Fruit fly (Drosophila melanogaster) whole organism, wandering third instar larva: ENCODE measurements around the gene Ptp61F.
A peak's percentile ranks its signal among the peaks of the same experiment; 100 is the strongest.

Experiments used
- Abd-B ChIP-seq: fragments of >200 bp; optimal IDR thresholded peaks from 2 replicates; lab custom pipeline; 2017; ENCODE audit warnings: missing biosample characterization, missing genetic modification characterization
- CG32264 ChIP-seq: fragments of 200-800 bp; sonication (Bioruptor generic); optimal IDR thresholded peaks from 2 replicates; lab custom pipeline; 2016; ENCODE audit warnings: missing biosample characterization, missing genetic modification characterization
- CG9705 ChIP-seq: fragments of 200-800 bp; sonication (Bioruptor generic); optimal IDR thresholded peaks from 2 replicates; lab custom pipeline; 2018; ENCODE audit warnings: missing biosample characterization, mild to moderate bottlenecking, missing genetic modification characterization
- CrebA ChIP-seq: fragments of 200-800 bp; sonication (Bioruptor generic); optimal IDR thresholded peaks from 2 replicates; lab custom pipeline; 2016; ENCODE audit warnings: missing biosample characterization, mild to moderate bottlenecking, missing genetic modification characterization, borderline replicate concordance
- Dfd ChIP-seq: fragments of >200 bp; optimal IDR thresholded peaks from 2 replicates; lab custom pipeline; 2017; ENCODE audit warnings: missing biosample characterization, missing genetic modification characterization
- GATAd ChIP-seq: sonication (Bioruptor generic); optimal IDR thresholded peaks from 2 replicates; lab custom pipeline; 2016; ENCODE audit warnings: missing biosample characterization, missing genetic modification characterization
- HLH106 ChIP-seq: fragments of 200-800 bp; optimal IDR thresholded peaks from 3 replicates; lab custom pipeline; 2019; ENCODE audit warnings: missing biosample characterization, mild to moderate bottlenecking, missing genetic modification characterization, moderate library complexity
- Hnf4 ChIP-seq: fragments of 200-800 bp; sonication (Bioruptor generic); optimal IDR thresholded peaks from 2 replicates; lab custom pipeline; 2016; ENCODE audit warnings: missing biosample characterization, mild to moderate bottlenecking, missing genetic modification characterization
- Hr83 ChIP-seq: fragments of 200-300 bp; sonication (Bioruptor generic); optimal IDR thresholded peaks from 2 replicates; lab custom pipeline; 2016; ENCODE audit warnings: missing biosample characterization, mild to moderate bottlenecking, missing genetic modification characterization, moderate library complexity; ENCODE audit not compliant: poor library complexity, severe bottlenecking
- Jra ChIP-seq: sonication (Bioruptor generic); optimal IDR thresholded peaks from 2 replicates; lab custom pipeline; 2016; ENCODE audit warnings: missing biosample characterization, missing genetic modification characterization
- Mio ChIP-seq: sonication (Bioruptor generic); optimal IDR thresholded peaks from 2 replicates; lab custom pipeline; 2016; ENCODE audit warnings: missing biosample characterization, missing genetic modification characterization
- N ChIP-seq: fragments of >200 bp; optimal IDR thresholded peaks from 2 replicates; lab custom pipeline; 2018; ENCODE audit warnings: missing biosample characterization, missing external identifiers, missing genetic modification characterization
- OdsH ChIP-seq: fragments of 200-800 bp; sonication (Bioruptor generic); optimal IDR thresholded peaks from 2 replicates; lab custom pipeline; 2016; ENCODE audit warnings: missing biosample characterization, mild to moderate bottlenecking, missing genetic modification characterization
- Rel ChIP-seq, 2 experiments: fragments of 200-800 bp; sonication (Bioruptor generic) in 1 of 2; optimal IDR thresholded peaks; 2 replicates in 1 of 2; 3 replicates in 1 of 2; lab custom pipeline; 2016 to 2019; ENCODE audit warnings: mild to moderate bottlenecking in 2 of 2, missing biosample characterization in 2 of 2, missing genetic modification characterization in 2 of 2, moderate library complexity in 1 of 2
- Sp1 ChIP-seq: fragments of 200-800 bp; sonication (Bioruptor generic); optimal IDR thresholded peaks from 3 replicates; lab custom pipeline; 2019; ENCODE audit warnings: missing biosample characterization, mild to moderate bottlenecking, missing genetic modification characterization, moderate library complexity
- Vsx2 ChIP-seq: fragments of 200-300, 225-300 bp; sonication (Bioruptor generic); optimal IDR thresholded peaks from 2 replicates; lab custom pipeline; 2018; ENCODE audit warnings: missing biosample characterization, missing genetic modification characterization; ENCODE audit not compliant: partially characterized antibody
- br ChIP-seq: fragments of 200-800 bp; sonication (Bioruptor generic); optimal IDR thresholded peaks from 2 replicates; lab custom pipeline; 2016; ENCODE audit warnings: missing biosample characterization, missing genetic modification characterization
- dl ChIP-seq, 2 experiments: fragments of 175-275, 200-275 bp in 1 of 2; fragments of 200-275 bp in 1 of 2; sonication (Bioruptor generic); optimal IDR thresholded peaks; lab custom pipeline; 2018; ENCODE audit warnings: mild to moderate bottlenecking in 2 of 2, missing biosample characterization in 2 of 2, missing genetic modification characterization in 2 of 2, moderate library complexity in 2 of 2; ENCODE audit not compliant: partially characterized antibody in 2 of 2, insufficient read depth in 1 of 2
- dmrt93B ChIP-seq: fragments of 200-800 bp; sonication (Bioruptor generic); optimal IDR thresholded peaks from 2 replicates; lab custom pipeline; 2018; ENCODE audit warnings: missing biosample characterization, mild to moderate bottlenecking, missing genetic modification characterization
- ey ChIP-seq: fragments of 200-800 bp; sonication (Bioruptor generic); optimal IDR thresholded peaks from 2 replicates; lab custom pipeline; 2016; ENCODE audit warnings: missing biosample characterization, missing genetic modification characterization
- foxo ChIP-seq, 2 experiments: fragments of 200-800 bp; sonication (Bioruptor generic); optimal IDR thresholded peaks; 2 replicates in 1 of 2; 3 replicates in 1 of 2; lab custom pipeline; 2016 to 2017; ENCODE audit warnings: missing biosample characterization in 2 of 2, missing genetic modification characterization in 2 of 2
- fru ChIP-seq: fragments of 200-800 bp; sonication (Bioruptor generic); optimal IDR thresholded peaks from 3 replicates; lab custom pipeline; 2016; ENCODE audit warnings: missing biosample characterization, mild to moderate bottlenecking, missing genetic modification characterization
- h ChIP-seq: fragments of 200-800 bp; sonication (Bioruptor generic); optimal IDR thresholded peaks from 3 replicates; lab custom pipeline; 2016; ENCODE audit warnings: missing biosample characterization, mild to moderate bottlenecking, missing genetic modification characterization
- jim ChIP-seq: fragments of 175-275, 200-325 bp; sonication (Bioruptor generic); optimal IDR thresholded peaks from 2 replicates; lab custom pipeline; 2016; ENCODE audit warnings: missing biosample characterization, mild to moderate bottlenecking, missing genetic modification characterization
- lola ChIP-seq: fragments of >200 bp; optimal IDR thresholded peaks from 2 replicates; lab custom pipeline; 2017; ENCODE audit warnings: missing biosample characterization, missing genetic modification characterization
- pan ChIP-seq: fragments of >200 bp; optimal IDR thresholded peaks from 2 replicates; lab custom pipeline; 2017
- psq ChIP-seq: fragments of 200-800 bp; sonication (Bioruptor generic); optimal IDR thresholded peaks from 3 replicates; lab custom pipeline; 2017; ENCODE audit warnings: missing biosample characterization, mild to moderate bottlenecking, missing genetic modification characterization, moderate library complexity
- rgr ChIP-seq: fragments of 200-800 bp; sonication (Bioruptor generic); optimal IDR thresholded peaks from 3 replicates; lab custom pipeline; 2016; ENCODE audit warnings: missing biosample characterization, mild to moderate bottlenecking, missing genetic modification characterization
- sage ChIP-seq: fragments of 200-800 bp; sonication (Bioruptor generic); optimal IDR thresholded peaks from 2 replicates; lab custom pipeline; 2016; ENCODE audit warnings: missing biosample characterization, mild to moderate bottlenecking, missing genetic modification characterization
- sv ChIP-seq: fragments of 200-800 bp; sonication (Bioruptor generic); optimal IDR thresholded peaks from 3 replicates; lab custom pipeline; 2016; ENCODE audit warnings: missing biosample characterization, missing genetic modification characterization
- tai ChIP-seq: sonication (Bioruptor generic); optimal IDR thresholded peaks from 2 replicates; lab custom pipeline; 2016; ENCODE audit warnings: missing biosample characterization, missing genetic modification characterization
- woc ChIP-seq: sonication (Bioruptor generic); optimal IDR thresholded peaks from 2 replicates; lab custom pipeline; 2016; ENCODE audit warnings: missing biosample characterization, mild to moderate bottlenecking, missing genetic modification characterization

The Ptp61F gene

dm6 chr3L:1488592-1489183 is 13.6 kb upstream of the Ptp61F start:
- no peak for TF ChIP-seq Dfd (GFP tag; lab: Kevin White, UChicago)
- TF ChIP-seq br, result peak; percentile 17
- peak; percentile 0 for TF ChIP-seq psq (GFP tag; lab: Kevin White, UChicago)
- TF ChIP-seq Vsx2 (GFP tag; lab: Kevin White, UChicago), result no peak
- TF ChIP-seq foxo (GFP tag; optimal IDR thresholded peaks at IDR 0.05; lab: Kevin White, UChicago), result peak in 1 of 2 experiments; percentile 0

dm6 chr3L:1484747-1485146 is 9.7 kb upstream of the Ptp61F start:
- TF ChIP-seq sage (GFP tag; lab: Kevin White, UChicago), result no peak
- TF ChIP-seq Jra (GFP tag; lab: Kevin White, UChicago), result no peak
- TF ChIP-seq Mio (GFP tag; lab: Kevin White, UChicago), result no peak
- TF ChIP-seq woc (GFP tag; lab: Kevin White, UChicago), result peak; percentile 16
- TF ChIP-seq Dfd (GFP tag; lab: Kevin White, UChicago), result no peak
- no peak for TF ChIP-seq sv (GFP tag; lab: Kevin White, UChicago)
- peak in 1 of 2 experiments; percentile 3 for TF ChIP-seq foxo (GFP tag; optimal IDR thresholded peaks at IDR 0.05; lab: Kevin White, UChicago)
- peak; percentile 20 for TF ChIP-seq h (GFP tag; lab: Kevin White, UChicago)
- no peak for TF ChIP-seq Abd-B (GFP tag; lab: Kevin White, UChicago)
- no peak for TF ChIP-seq N (GFP tag; lab: Kevin White, UChicago)
- no peak for TF ChIP-seq tai (GFP tag; lab: Kevin White, UChicago)
- TF ChIP-seq HLH106 (tag; lab: Kevin White, UChicago), result peak; percentile 7
- no peak for TF ChIP-seq GATAd (GFP tag; lab: Kevin White, UChicago)
- TF ChIP-seq CG9705 (GFP tag; lab: Kevin White, UChicago), result no peak
- no peak for TF ChIP-seq CG32264
- TF ChIP-seq Hnf4 (GFP tag; lab: Kevin White, UChicago), result no peak
- no peak for TF ChIP-seq psq (GFP tag; lab: Kevin White, UChicago)
- no peak for TF ChIP-seq lola (GFP tag; lab: Kevin White, UChicago)
- TF ChIP-seq ey (GFP tag; lab: Kevin White, UChicago), result no peak
- no peak for TF ChIP-seq Rel (GFP tag; optimal IDR thresholded peaks at IDR 0.05; lab: Kevin White, UChicago)
- TF ChIP-seq Rel (tag; optimal IDR thresholded peaks at IDR 0.05; lab: Kevin White, UChicago), result no peak

- TF ChIP-seq Dfd (GFP tag; lab: Kevin White, UChicago) (no peak), HLH106 (tag; lab: Kevin White, UChicago) (peak; percentile 54), dl (GFP tag; optimal IDR thresholded peaks at IDR 0.05; lab: Kevin White, UChicago; ENCODE audit: insufficient read depth in 1 of 2, partially characterized antibody in 2 of 2) (no peak), rgr (GFP tag; lab: Kevin White, UChicago) (peak; percentile 40), fru (peak; percentile 50), foxo (GFP tag; optimal IDR thresholded peaks at IDR 0.05; lab: Kevin White, UChicago) (peak in 1 of 2 experiments; percentile 59), ey (GFP tag; lab: Kevin White, UChicago) (peak; percentile 51), psq (GFP tag; lab: Kevin White, UChicago) (peak; percentile 23), br (peak; percentile 43), OdsH (GFP tag; lab: Kevin White, UChicago) (peak; percentile 16), tai (GFP tag; lab: Kevin White, UChicago) (no peak), dmrt93B (GFP tag; lab: Kevin White, UChicago) (peak; percentile 13), jim (no peak), Sp1 (GFP tag; lab: Kevin White, UChicago) (peak; percentile 38), h (GFP tag; lab: Kevin White, UChicago) (peak; percentile 46), sv (GFP tag; lab: Kevin White, UChicago) (peak; percentile 18)
Measured at dm6 chr3L:1478998-1479680, 4.1 kb upstream of the Ptp61F start.

- TF ChIP-seq ey (GFP tag; lab: Kevin White, UChicago) (no peak), CG32264 (no peak), Hr83 (GFP tag; lab: Kevin White, UChicago) (no peak), pan (lab: Kevin White, UChicago) (no peak), jim (no peak), rgr (GFP tag; lab: Kevin White, UChicago) (no peak), OdsH (GFP tag; lab: Kevin White, UChicago) (no peak), Jra (GFP tag; lab: Kevin White, UChicago) (no peak), CrebA (GFP tag; lab: Kevin White, UChicago) (no peak), Mio (GFP tag; lab: Kevin White, UChicago) (no peak), psq (GFP tag; lab: Kevin White, UChicago) (no peak), tai (GFP tag; lab: Kevin White, UChicago) (no peak), GATAd (GFP tag; lab: Kevin White, UChicago) (no peak), Abd-B (GFP tag; lab: Kevin White, UChicago) (no peak)
- TF ChIP-seq, all 38 proteins: peak for 0
Measured at dm6 chr3L:1477319-1477718, 2.3 kb upstream of the Ptp61F start, which contains the start of gene robl62A. TSS of gene robl62A (plus strand) at chr3L:1477619.
